Worm (Caenorhabditis elegans) whole organism, mixed stage, embryonic: ENCODE results near the gene srbc-61.
"Not testable (repeated sequence)": the region's sequence is repeated elsewhere in the genome, so short reads cannot be mapped to it uniquely, and the experiment has no call there.

Experiments used
- M03D4.4 ChIP-seq: sonication (generic microtip); optimal IDR thresholded peaks from 2 replicates; lab custom pipeline; 2017; ENCODE audit warnings: mild to moderate bottlenecking, missing genetic modification characterization, missing compliant biosample characterization
- bed-3 ChIP-seq: fragments of 200-800 bp; sonication (Bioruptor generic); optimal IDR thresholded peaks from 3 replicates; lab custom pipeline; 2018; ENCODE audit warnings: mild to moderate bottlenecking, missing genetic modification characterization, moderate library complexity, missing compliant biosample characterization
- ceh-39 ChIP-seq: fragments of 150-350 bp; optimal IDR thresholded peaks from 2 replicates; lab custom pipeline; 2014; ENCODE audit warnings: missing biosample characterization, missing genetic modification characterization
- ceh-83 ChIP-seq: fragments of 200-800 bp; sonication (Bioruptor generic); optimal IDR thresholded peaks from 2 replicates; lab custom pipeline; 2018; ENCODE audit warnings: mild to moderate bottlenecking, missing genetic modification characterization, missing compliant biosample characterization
- ces-1 ChIP-seq: fragments of 150-350 bp; optimal IDR thresholded peaks from 2 replicates; lab custom pipeline; 2014; ENCODE audit warnings: missing biosample characterization, missing genetic modification reagents, missing genetic modification characterization
- cnd-1 ChIP-seq: fragments of 200-800 bp; sonication (Bioruptor generic); optimal IDR thresholded peaks from 2 replicates; lab custom pipeline; 2018; ENCODE audit warnings: mild to moderate bottlenecking, missing genetic modification characterization, missing compliant biosample characterization
- drap-1 ChIP-seq: fragments of 200-800 bp; sonication (Bioruptor generic); optimal IDR thresholded peaks from 3 replicates; lab custom pipeline; 2018; ENCODE audit warnings: mild to moderate bottlenecking, missing genetic modification characterization, missing compliant biosample characterization
- elt-3 ChIP-seq: fragments of 150-350 bp; optimal IDR thresholded peaks from 2 replicates; lab custom pipeline; 2014; ENCODE audit warnings: missing biosample characterization, missing genetic modification characterization
- ham-2 ChIP-seq: fragments of 200-800 bp; sonication (Bioruptor generic); optimal IDR thresholded peaks from 2 replicates; lab custom pipeline; 2018; ENCODE audit warnings: mild to moderate bottlenecking, missing genetic modification characterization, missing compliant biosample characterization
- hlh-1 ChIP-seq: fragments of 150-350 bp; optimal IDR thresholded peaks from 2 replicates; lab custom pipeline; 2014; ENCODE audit warnings: missing biosample characterization, missing genetic modification reagents, missing genetic modification characterization
- lin-13 ChIP-seq: fragments of 150-350 bp; optimal IDR thresholded peaks from 2 replicates; lab custom pipeline; 2014; ENCODE audit warnings: missing biosample characterization, missing genetic modification characterization
- lin-32 ChIP-seq: fragments of 200-800 bp; sonication (Bioruptor generic); optimal IDR thresholded peaks from 2 replicates; lab custom pipeline; 2018; ENCODE audit warnings: mild to moderate bottlenecking, missing genetic modification characterization, missing compliant biosample characterization
- lsy-2 ChIP-seq: fragments of 150-350 bp; optimal IDR thresholded peaks from 2 replicates; lab custom pipeline; 2014; ENCODE audit warnings: missing biosample characterization, missing genetic modification characterization
- mab-5 ChIP-seq: fragments of 150-350 bp; optimal IDR thresholded peaks from 2 replicates; lab custom pipeline; 2014; ENCODE audit warnings: missing biosample characterization, missing genetic modification characterization
- mep-1 ChIP-seq: fragments of 150-350 bp; optimal IDR thresholded peaks from 2 replicates; lab custom pipeline; 2017; ENCODE audit warnings: missing biosample characterization, missing genetic modification reagents, missing genetic modification characterization, inconsistent platforms
- mls-2 ChIP-seq: sonication (generic microtip); optimal IDR thresholded peaks from 2 replicates; lab custom pipeline; 2016; ENCODE audit warnings: mild to moderate bottlenecking, missing genetic modification characterization, moderate library complexity, missing compliant biosample characterization
- nhr-12 ChIP-seq: fragments of 150-350 bp; optimal IDR thresholded peaks from 2 replicates; lab custom pipeline; 2014; ENCODE audit warnings: missing biosample characterization, missing genetic modification characterization
- nhr-2 ChIP-seq: fragments of 150-350 bp; optimal IDR thresholded peaks from 2 replicates; lab custom pipeline; 2014; ENCODE audit warnings: missing biosample characterization, missing genetic modification characterization
- nhr-237 ChIP-seq: fragments of 150-350 bp; optimal IDR thresholded peaks from 2 replicates; lab custom pipeline; 2014; ENCODE audit warnings: missing biosample characterization, missing genetic modification characterization
- nhr-28 ChIP-seq: fragments of 150-350 bp; optimal IDR thresholded peaks from 2 replicates; lab custom pipeline; 2014; ENCODE audit warnings: missing biosample characterization, missing genetic modification characterization
- nhr-76 ChIP-seq: sonication (generic microtip); optimal IDR thresholded peaks from 2 replicates; lab custom pipeline; 2017; ENCODE audit warnings: missing biosample characterization, missing genetic modification characterization
- pha-4 ChIP-seq: fragments of 150-350 bp; optimal IDR thresholded peaks from 2 replicates; lab custom pipeline; 2018; ENCODE audit warnings: missing biosample characterization, missing genetic modification reagents, missing genetic modification characterization
- snpc-4 ChIP-seq: fragments of 150-350 bp; optimal IDR thresholded peaks from 2 replicates; lab custom pipeline; 2014; ENCODE audit warnings: missing biosample characterization, missing genetic modification characterization
- sptf-1 ChIP-seq: sonication (generic microtip); optimal IDR thresholded peaks from 2 replicates; lab custom pipeline; 2017; ENCODE audit warnings: mild to moderate bottlenecking, missing genetic modification characterization, moderate library complexity, missing compliant biosample characterization
- tbx-8 ChIP-seq: fragments of 200-800 bp; sonication (Bioruptor generic); optimal IDR thresholded peaks from 2 replicates; lab custom pipeline; 2018; ENCODE audit warnings: mild to moderate bottlenecking, missing genetic modification characterization, moderate library complexity, missing compliant biosample characterization
- unc-120 ChIP-seq: sonication (generic microtip); optimal IDR thresholded peaks from 2 replicates; lab custom pipeline; 2017; ENCODE audit warnings: missing genetic modification characterization, missing compliant biosample characterization; ENCODE audit not compliant: poor library complexity, severe bottlenecking
- unc-39 ChIP-seq: fragments of 150-350 bp; optimal IDR thresholded peaks from 2 replicates; lab custom pipeline; 2014; ENCODE audit warnings: missing biosample characterization, missing genetic modification characterization
- unc-62 ChIP-seq: fragments of 150-350 bp; optimal IDR thresholded peaks from 2 replicates; lab custom pipeline; 2014; ENCODE audit warnings: missing biosample characterization, missing genetic modification reagents, missing genetic modification characterization
- zip-8 ChIP-seq: fragments of 150-350 bp; optimal IDR thresholded peaks from 2 replicates; lab custom pipeline; 2014; ENCODE audit warnings: missing biosample characterization, missing genetic modification characterization
- ztf-11 ChIP-seq: fragments of 150-350 bp; optimal IDR thresholded peaks from 2 replicates; lab custom pipeline; 2014; ENCODE audit warnings: missing biosample characterization, missing genetic modification characterization

The srbc-61 gene

ce11 chrV:17464278-17464677 lies 12.3 kb upstream of the srbc-61 start, which contains the start of gene F20E11.7:
TSS of gene F20E11.7 (plus strand) at chrV:17464578.
- TF ChIP-seq snpc-4 (tag; lab: Kevin White, UChicago); sptf-1 (tag; lab: Kevin White, UChicago); elt-3: not testable (repeated sequence)

- TF ChIP-seq nhr-2, result no peak
- TF ChIP-seq ceh-39 (tag; lab: Kevin White, UChicago), result no peak
- no peak for TF ChIP-seq snpc-4 (tag; lab: Kevin White, UChicago)
- no peak for TF ChIP-seq nhr-237 (tag; lab: Kevin White, UChicago)
- no peak for TF ChIP-seq zip-8 (tag; lab: Kevin White, UChicago)
- TF ChIP-seq bed-3, result no peak
- TF ChIP-seq drap-1 (GFP tag; lab: Kevin White, UChicago), result no peak
- TF ChIP-seq mab-5 (tag; lab: Kevin White, UChicago), result no peak
- TF ChIP-seq hlh-1, result no peak
- no peak for TF ChIP-seq cnd-1
- no peak for TF ChIP-seq unc-39 (tag; lab: Kevin White, UChicago)
- no peak for TF ChIP-seq nhr-76 (tag; lab: Kevin White, UChicago)
These were observed 9.8 kb upstream of the srbc-61 start, which contains the start of gene srw-72 for ce11 chrV:17466751-17467150. TSS of gene srw-72 (plus strand) at chrV:17467051.

- no peak for TF ChIP-seq mab-5 (tag; lab: Kevin White, UChicago)
- TF ChIP-seq ceh-39 (tag; lab: Kevin White, UChicago), result no peak
- no peak for TF ChIP-seq snpc-4 (tag; lab: Kevin White, UChicago)
- TF ChIP-seq ham-2 (GFP tag; lab: Kevin White, UChicago), result no peak
- no peak for TF ChIP-seq nhr-12
- no peak for TF ChIP-seq lsy-2 (tag; lab: Kevin White, UChicago)
- no peak for TF ChIP-seq M03D4.4 (tag; lab: Kevin White, UChicago)
- no peak for TF ChIP-seq mep-1
- no peak for TF ChIP-seq elt-3
- no peak for TF ChIP-seq mls-2 (tag; lab: Kevin White, UChicago)
- TF ChIP-seq lin-32 (GFP tag; lab: Kevin White, UChicago), result no peak
- TF ChIP-seq tbx-8 (GFP tag; lab: Kevin White, UChicago), result no peak
- no peak for TF ChIP-seq ztf-11 (tag; lab: Kevin White, UChicago)
These were observed 8.7 kb upstream of the srbc-61 start for ce11 chrV:17467881-17468280.

- no peak for TF ChIP-seq drap-1 (GFP tag; lab: Kevin White, UChicago)
- no peak for TF ChIP-seq nhr-237 (tag; lab: Kevin White, UChicago)
- TF ChIP-seq pha-4 (tag; lab: Kevin White, UChicago), result no peak
- no peak for TF ChIP-seq unc-62
- no peak for TF ChIP-seq sptf-1 (tag; lab: Kevin White, UChicago)
- no peak for TF ChIP-seq nhr-28
- TF ChIP-seq bed-3, result no peak
These were observed 7.4 kb upstream of the srbc-61 start, which contains the start of gene F20E11.17 for ce11 chrV:17469180-17469579. TSS of gene F20E11.17 (minus strand) at chrV:17469280.

- no peak for TF ChIP-seq sptf-1 (tag; lab: Kevin White, UChicago)
- no peak for TF ChIP-seq nhr-76 (tag; lab: Kevin White, UChicago)
- no peak for TF ChIP-seq nhr-237 (tag; lab: Kevin White, UChicago)
- no peak for TF ChIP-seq mab-5 (tag; lab: Kevin White, UChicago)
- TF ChIP-seq pha-4 (tag; lab: Kevin White, UChicago), result no peak
- TF ChIP-seq ceh-83 (GFP tag; lab: Kevin White, UChicago), result no peak
- no peak for TF ChIP-seq zip-8 (tag; lab: Kevin White, UChicago)
- no peak for TF ChIP-seq unc-120 (tag; lab: Kevin White, UChicago)
- TF ChIP-seq cnd-1, result no peak
- TF ChIP-seq mls-2 (tag; lab: Kevin White, UChicago), result no peak
- TF ChIP-seq lsy-2 (tag; lab: Kevin White, UChicago), result no peak
- no peak for TF ChIP-seq hlh-1
- no peak for TF ChIP-seq nhr-2
- TF ChIP-seq ces-1 (GFP tag; lab: Kevin White, UChicago), result no peak
These were observed 5.0 kb upstream of the srbc-61 start, which contains the start of gene srh-235 for ce11 chrV:17471564-17471963. TSS of gene srh-235 (minus strand) at chrV:17471664.

ce11 chrV:17473699-17474098 lies 2.9 kb upstream of the srbc-61 start, which contains the start of gene srh-123:
TSS of gene srh-123 (plus strand) at chrV:17473999.
- TF ChIP-seq snpc-4 (tag; lab: Kevin White, UChicago), result no peak
- TF ChIP-seq nhr-28, result no peak
- TF ChIP-seq ceh-83 (GFP tag; lab: Kevin White, UChicago), result no peak
- no peak for TF ChIP-seq tbx-8 (GFP tag; lab: Kevin White, UChicago)
- no peak for TF ChIP-seq nhr-76 (tag; lab: Kevin White, UChicago)
- no peak for TF ChIP-seq lsy-2 (tag; lab: Kevin White, UChicago)
- TF ChIP-seq hlh-1, result no peak
- TF ChIP-seq lin-13 (tag; lab: Kevin White, UChicago), result no peak
- TF ChIP-seq nhr-12, result no peak
- TF ChIP-seq zip-8 (tag; lab: Kevin White, UChicago), result no peak
- TF ChIP-seq pha-4 (tag; lab: Kevin White, UChicago), result no peak
- TF ChIP-seq, all 35 proteins: peak for 0
